Fruit fly (Drosophila melanogaster): ENCODE results near the gene CG11911.
A peak's percentile ranks its signal among the peaks of the same experiment; 100 is the strongest.

The CG11911 gene

DNA sequence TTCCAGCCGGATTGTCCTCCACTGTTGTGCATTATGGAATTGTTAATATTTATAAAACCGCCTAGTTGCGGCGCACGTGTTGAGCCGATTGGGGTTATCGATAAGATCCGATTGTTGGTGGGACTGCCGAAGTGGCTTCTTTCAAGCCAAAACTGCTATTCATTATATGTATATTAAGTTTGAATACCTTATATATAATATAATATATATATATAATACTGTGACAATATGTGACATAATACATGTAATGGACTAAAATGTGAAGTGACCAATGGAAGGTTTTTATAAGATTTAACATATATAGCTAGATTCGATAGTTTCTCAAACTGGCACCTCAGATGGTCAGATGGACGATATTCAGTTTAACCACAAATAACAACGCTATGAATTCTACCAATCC is 47.4 kb downstream of the CG11911 start, which contains the start of the genes mbm and CG11555 (continued):
- peak; percentile 25 for TF ChIP-seq Dp (GFP tag; optimal IDR thresholded peaks at IDR 0.05)
- TF ChIP-seq NFAT (GFP tag; IDR thresholded peaks at IDR 0.05), result no peak
- TF ChIP-seq sd (tag; optimal IDR thresholded peaks at IDR 0.05), result no peak
- peak; percentile 64 for TF ChIP-seq scrt (GFP tag; optimal IDR thresholded peaks at IDR 0.05)
- TF ChIP-seq ac (GFP tag; optimal IDR thresholded peaks at IDR 0.05), result no peak
- no peak for TF ChIP-seq gcm2 (GFP tag; optimal IDR thresholded peaks at IDR 0.05)
- no peak for TF ChIP-seq Blimp-1 (GFP tag; optimal IDR thresholded peaks at IDR 0.05)
- no peak for TF ChIP-seq Hmx (GFP tag; optimal IDR thresholded peaks at IDR 0.05)
- TF ChIP-seq CG10321 (GFP tag; IDR thresholded peaks at IDR 0.05), result no peak
- TF ChIP-seq CG17359 (tag; optimal IDR thresholded peaks at IDR 0.05), result peak; percentile 31
- TF ChIP-seq Hr78 (GFP tag; optimal IDR thresholded peaks at IDR 0.05), result no peak
- TF ChIP-seq CG1792 (GFP tag; optimal IDR thresholded peaks at IDR 0.05), result no peak
- no peak for TF ChIP-seq otp (GFP tag; IDR thresholded peaks at IDR 0.05)
- no peak for TF ChIP-seq so (GFP tag; IDR thresholded peaks at IDR 0.05)
- no peak for TF ChIP-seq chm (GFP tag; IDR thresholded peaks at IDR 0.05)
- TF ChIP-seq jigr1 (GFP tag; IDR thresholded peaks at IDR 0.05), result no peak
- no peak for TF ChIP-seq stc (GFP tag; IDR thresholded peaks at IDR 0.05)
- TF ChIP-seq fd96Cb (tag; optimal IDR thresholded peaks at IDR 0.05), result no peak
- TF ChIP-seq trh (GFP tag; optimal IDR thresholded peaks at IDR 0.05), result no peak
- TF ChIP-seq CG12769 (tag; optimal IDR thresholded peaks at IDR 0.05), result no peak
- no peak for TF ChIP-seq pum (GFP tag; optimal IDR thresholded peaks at IDR 0.05)
- no peak for TF ChIP-seq CG3065 (GFP tag; optimal IDR thresholded peaks at IDR 0.05)
- no peak for TF ChIP-seq zf30C (GFP tag; optimal IDR thresholded peaks at IDR 0.05)
- no peak for TF ChIP-seq ash1 (GFP tag; optimal IDR thresholded peaks at IDR 0.05)
- no peak for TF ChIP-seq shn (GFP tag; optimal IDR thresholded peaks at IDR 0.05)
- no peak for TF ChIP-seq wor (GFP tag; IDR thresholded peaks at IDR 0.05)
- TF ChIP-seq Hr51 (GFP tag; optimal IDR thresholded peaks at IDR 0.05), result no peak
- no peak for TF ChIP-seq sens-2 (GFP tag; IDR thresholded peaks at IDR 0.05)
- peak; percentile 47 for TF ChIP-seq CG3281 (GFP tag; optimal IDR thresholded peaks at IDR 0.05)
- no peak for TF ChIP-seq bcd (GFP tag; optimal IDR thresholded peaks at IDR 0.05)
- no peak for TF ChIP-seq MESR4 (GFP tag; optimal IDR thresholded peaks at IDR 0.05)
- no peak for TF ChIP-seq tio (GFP tag; optimal IDR thresholded peaks at IDR 0.05)
- TF ChIP-seq CG30020 (tag; optimal IDR thresholded peaks at IDR 0.05), result peak; percentile 59
- TF ChIP-seq CG32772 (GFP tag; IDR thresholded peaks at IDR 0.05), result no peak
- TF ChIP-seq CG4707 (GFP tag; optimal IDR thresholded peaks at IDR 0.05), result no peak
- no peak for TF ChIP-seq CG2678 (tag; optimal IDR thresholded peaks at IDR 0.05)
- TF ChIP-seq CG4730 (GFP tag; IDR thresholded peaks at IDR 0.05), result no peak
- no peak for TF ChIP-seq CG4404 (GFP tag; IDR thresholded peaks at IDR 0.05)
- peak; percentile 20 for TF ChIP-seq Deaf1 (tag; optimal IDR thresholded peaks at IDR 0.05)
- no peak for TF ChIP-seq CG16863 (GFP tag; optimal IDR thresholded peaks at IDR 0.05)
- no peak for TF ChIP-seq CG9437 (GFP tag; optimal IDR thresholded peaks at IDR 0.05)
- no peak for TF ChIP-seq CG4424 (GFP tag; optimal IDR thresholded peaks at IDR 0.05)
- TF ChIP-seq gem (tag; optimal IDR thresholded peaks at IDR 0.05), result no peak
- TF ChIP-seq CG7963 (GFP tag; IDR thresholded peaks at IDR 0.05; ENCODE audit: partially characterized antibody), result no peak
- TF ChIP-seq MTF-1 (GFP tag; optimal IDR thresholded peaks at IDR 0.05; ENCODE audit: borderline replicate concordance), result no peak
- TF ChIP-seq Pdp1 (GFP tag; optimal IDR thresholded peaks at IDR 0.05), result no peak
- TF ChIP-seq tll (GFP tag; optimal IDR thresholded peaks at IDR 0.05), result no peak
- TF ChIP-seq CG15696 (tag; optimal IDR thresholded peaks at IDR 0.05), result peak; percentile 1
- TF ChIP-seq maf-S (GFP tag; optimal IDR thresholded peaks at IDR 0.05), result no peak
- no peak for TF ChIP-seq Oli (tag; optimal IDR thresholded peaks at IDR 0.05)
- TF ChIP-seq Ssrp (tag; optimal IDR thresholded peaks at IDR 0.05), result no peak
